Fruit fly (Drosophila melanogaster): ENCODE results near the gene PTPMT1.

Gene PTPMT1

DNA sequence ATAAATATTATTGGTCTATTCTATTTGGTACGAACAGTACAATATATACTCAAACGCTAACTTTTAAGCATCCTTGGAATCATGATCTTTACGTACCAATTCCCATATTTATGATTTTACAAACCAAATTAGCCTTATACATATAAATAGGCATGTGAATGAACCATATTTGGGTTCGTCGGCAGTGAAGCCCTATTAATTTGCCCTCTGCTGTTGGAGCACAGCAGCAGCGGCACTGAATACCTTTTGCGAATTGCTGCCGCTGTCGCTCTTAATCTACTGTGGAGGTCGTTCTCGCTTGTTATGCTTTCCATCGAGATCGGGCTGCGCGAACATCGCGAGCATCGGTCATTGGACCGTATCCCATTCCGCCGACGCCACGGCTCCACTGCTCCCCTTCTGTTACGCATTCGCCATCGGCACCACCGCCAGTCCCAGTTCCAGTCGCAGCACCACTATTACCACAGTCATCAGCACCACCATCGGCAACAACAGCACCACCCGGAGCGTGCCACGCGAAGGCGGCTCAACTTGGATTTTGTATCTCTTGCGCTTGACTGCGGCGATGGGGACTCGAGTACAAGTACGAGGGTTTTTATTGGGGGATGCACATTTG is 30.4 kb downstream of the PTPMT1 start (continued):
- TF ChIP-seq CG16863 (GFP tag; optimal IDR thresholded peaks at IDR 0.05) = no peak
- no peak for TF ChIP-seq CG12942 (GFP tag; optimal IDR thresholded peaks at IDR 0.05)
- TF ChIP-seq Antp (GFP tag; optimal IDR thresholded peaks at IDR 0.05) = no peak
- no peak for TF ChIP-seq crc (GFP tag; optimal IDR thresholded peaks at IDR 0.05)
- TF ChIP-seq h (optimal IDR thresholded peaks at IDR 0.05) = no peak
- no peak for TF ChIP-seq CG8944 (GFP tag; optimal IDR thresholded peaks at IDR 0.05)
- TF ChIP-seq CG8089 (GFP tag; optimal IDR thresholded peaks at IDR 0.05) = no peak
- 0 out of 2 replicates have a peak, but pooled peaks have one; percentile 8 for TF ChIP-seq ttk (GFP tag; IDR thresholded peaks at IDR 0.05)
- TF ChIP-seq CG5953 (GFP tag; IDR thresholded peaks at IDR 0.05) = no peak
- TF ChIP-seq CG11695 (GFP tag; IDR thresholded peaks at IDR 0.05) = peak; percentile 45; the same call in 1 of the 3 replicates
- TF ChIP-seq CG13894 (tag; optimal IDR thresholded peaks at IDR 0.05) = no peak
- TF ChIP-seq CG7928 (GFP tag; optimal IDR thresholded peaks at IDR 0.05) = no peak
- no peak for TF ChIP-seq Kr (GFP tag; optimal IDR thresholded peaks at IDR 0.05)
- TF ChIP-seq Dip3 (GFP tag; optimal IDR thresholded peaks at IDR 0.05) = no peak
- no peak for TF ChIP-seq CG14860 (GFP tag; IDR thresholded peaks at IDR 0.05; ENCODE audit: partially characterized antibody)
- TF ChIP-seq ash1 (GFP tag; optimal IDR thresholded peaks at IDR 0.05) = no peak
- no peak for TF ChIP-seq cwo (GFP tag; optimal IDR thresholded peaks at IDR 0.05)
- no peak for TF ChIP-seq otp (GFP tag; IDR thresholded peaks at IDR 0.05)
- TF ChIP-seq CG9817 (tag; optimal IDR thresholded peaks at IDR 0.05) = no peak
- peak; percentile 32; the same call in 1 of the 2 replicates for TF ChIP-seq Ptx1 (GFP tag; IDR thresholded peaks at IDR 0.05)
- TF ChIP-seq crp (GFP tag; optimal IDR thresholded peaks at IDR 0.05) = no peak
- TF ChIP-seq CG8924 (tag; optimal IDR thresholded peaks at IDR 0.05) = no peak
- TF ChIP-seq CG10366 (GFP tag; IDR thresholded peaks at IDR 0.05) = peak; percentile 15; the same call in 1 of the 2 replicates
- no peak for TF ChIP-seq dysf (GFP tag; IDR thresholded peaks at IDR 0.05)
- TF ChIP-seq Gug (GFP tag; IDR thresholded peaks at IDR 0.05) = 0 out of 4 replicates have a peak, but pooled peaks have one; percentile 6
- no peak for TF ChIP-seq CG7786 (GFP tag; optimal IDR thresholded peaks at IDR 0.05)
- no peak for TF ChIP-seq CG7745 (tag; optimal IDR thresholded peaks at IDR 0.05)
- TF ChIP-seq CG7839 (tag; optimal IDR thresholded peaks at IDR 0.05) = peak; percentile 1
- no peak for TF ChIP-seq CG10959 (GFP tag; IDR thresholded peaks at IDR 0.05)
- no peak for TF ChIP-seq sima (GFP tag; optimal IDR thresholded peaks at IDR 0.05)
- TF ChIP-seq stwl (tag; optimal IDR thresholded peaks at IDR 0.05) = no peak
- TF ChIP-seq CG4730 (GFP tag; IDR thresholded peaks at IDR 0.05) = no peak
- TF ChIP-seq CG13775 (GFP tag; optimal IDR thresholded peaks at IDR 0.05) = no peak
- TF ChIP-seq Stat92E (GFP tag; optimal IDR thresholded peaks at IDR 0.05) = no peak
- no peak for TF ChIP-seq CG13287 (GFP tag; IDR thresholded peaks at IDR 0.05; ENCODE audit: partially characterized antibody)
- TF ChIP-seq nom (GFP tag; optimal IDR thresholded peaks at IDR 0.05) = peak; percentile 69
- no peak for TF ChIP-seq CHES-1-like (GFP tag; optimal IDR thresholded peaks at IDR 0.05)
- TF ChIP-seq ATbp (GFP tag; optimal IDR thresholded peaks at IDR 0.05) = no peak
- TF ChIP-seq wdn (GFP tag; IDR thresholded peaks at IDR 0.05) = peak; percentile 34; the same call in 1 of the 2 replicates
- TF ChIP-seq CG3847 (GFP tag; IDR thresholded peaks at IDR 0.05) = no peak
- TF ChIP-seq CG9609 (GFP tag; optimal IDR thresholded peaks at IDR 0.05) = no peak
- no peak for TF ChIP-seq gce (GFP tag; IDR thresholded peaks at IDR 0.05)
- no peak for TF ChIP-seq Vsx1 (GFP tag; optimal IDR thresholded peaks at IDR 0.05)
- no peak for TF ChIP-seq fd64A (GFP tag; optimal IDR thresholded peaks at IDR 0.05)
- no peak for TF ChIP-seq Optix (GFP tag; IDR thresholded peaks at IDR 0.05)
- no peak for TF ChIP-seq sna (GFP tag; IDR thresholded peaks at IDR 0.05; ENCODE audit: partially characterized antibody)
- peak; percentile 29 for TF ChIP-seq ftz-f1 (GFP tag; optimal IDR thresholded peaks at IDR 0.05)
- no peak for TF ChIP-seq CG1603 (tag; optimal IDR thresholded peaks at IDR 0.05)
- no peak for TF ChIP-seq dimm (GFP tag; IDR thresholded peaks at IDR 0.05)
- no peak for TF ChIP-seq Deaf1 (tag; optimal IDR thresholded peaks at IDR 0.05)
- no peak for TF ChIP-seq stc (GFP tag; IDR thresholded peaks at IDR 0.05)
